Worm (Caenorhabditis elegans) whole organism, L1 larva: ENCODE results near the gene C24H11.2.

Experiments used
- aha-1 ChIP-seq: fragments of 150-350 bp; optimal IDR thresholded peaks from 2 replicates; lab custom pipeline; 2014; ENCODE audit warnings: missing biosample characterization, missing genetic modification characterization
- ama-1 ChIP-seq: fragments of 150-350 bp; optimal IDR thresholded peaks from 2 replicates; lab custom pipeline; 2014
- hlh-17 ChIP-seq: fragments of 200-800 bp; sonication (Bioruptor generic); optimal IDR thresholded peaks from 2 replicates; lab custom pipeline; 2018; ENCODE audit warnings: missing genetic modification characterization, mild to moderate bottlenecking, missing compliant biosample characterization, moderate library complexity, borderline replicate concordance
- jun-1 ChIP-seq: fragments of 150-350 bp; optimal IDR thresholded peaks from 2 replicates; lab custom pipeline; 2014; ENCODE audit warnings: missing biosample characterization, missing genetic modification reagents, missing genetic modification characterization
- nhr-77 ChIP-seq: fragments of 150-350 bp; optimal IDR thresholded peaks from 2 replicates; lab custom pipeline; 2014; ENCODE audit warnings: missing biosample characterization, missing genetic modification characterization
- nhr-84 ChIP-seq: sonication (generic microtip); optimal IDR thresholded peaks from 2 replicates; lab custom pipeline; 2017; ENCODE audit warnings: missing biosample characterization, missing genetic modification characterization
- pax-3 ChIP-seq: fragments of 200-800 bp; sonication (Bioruptor generic); optimal IDR thresholded peaks from 2 replicates; lab custom pipeline; 2018; ENCODE audit warnings: mild to moderate bottlenecking, missing genetic modification characterization, moderate library complexity, missing compliant biosample characterization
- snpc-4 ChIP-seq: fragments of 150-350 bp; optimal IDR thresholded peaks from 2 replicates; lab custom pipeline; 2014; ENCODE audit warnings: missing biosample characterization, missing genetic modification characterization
- sox-4 ChIP-seq: sonication (generic microtip); optimal IDR thresholded peaks from 2 replicates; lab custom pipeline; 2016; ENCODE audit warnings: missing genetic modification characterization, missing compliant biosample characterization
- sup-37 ChIP-seq: fragments of 200-800 bp; sonication (Bioruptor generic); optimal IDR thresholded peaks from 2 replicates; lab custom pipeline; 2018; ENCODE audit warnings: mild to moderate bottlenecking, missing genetic modification characterization, missing compliant biosample characterization
- tlp-1 ChIP-seq: fragments of 150-350 bp; optimal IDR thresholded peaks from 2 replicates; lab custom pipeline; 2014; ENCODE audit warnings: missing biosample characterization, missing genetic modification characterization
- unc-62 ChIP-seq: fragments of 150-350 bp; optimal IDR thresholded peaks from 2 replicates; lab custom pipeline; 2014; ENCODE audit warnings: missing biosample characterization, missing genetic modification reagents, missing genetic modification characterization

DNA sequence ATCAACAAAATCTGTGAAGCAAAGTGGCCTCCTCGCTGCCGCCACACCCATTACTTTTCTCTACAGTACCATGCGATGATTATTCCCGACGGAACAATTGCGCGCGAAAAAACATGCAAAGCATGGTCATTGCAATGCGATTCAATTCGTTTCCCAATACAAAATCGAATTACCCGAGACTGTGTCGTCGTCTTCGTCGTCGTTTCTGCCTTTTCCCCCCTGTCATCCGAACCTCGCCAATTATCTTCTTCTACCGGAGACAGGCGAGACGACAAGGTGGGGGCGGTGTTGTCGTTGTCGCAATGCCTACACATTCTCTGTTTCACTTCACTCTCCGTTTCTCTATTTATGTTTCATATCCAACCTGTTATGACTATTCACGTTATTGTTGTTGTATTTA, 19.7 kb upstream of the C24H11.2 start:
- no peak for TF ChIP-seq unc-62 (GFP tag; lab: Kevin White, UChicago)
- no peak for TF ChIP-seq hlh-17 (GFP tag; lab: Kevin White, UChicago)
- peak; percentile 31 for TF ChIP-seq snpc-4
- TF ChIP-seq sox-4 (tag; lab: Kevin White, UChicago): no peak
- TF ChIP-seq nhr-77 (tag; lab: Kevin White, UChicago): no peak
- no peak for TF ChIP-seq sup-37 (GFP tag; lab: Kevin White, UChicago)
- TF ChIP-seq tlp-1: no peak
- no peak for TF ChIP-seq jun-1 (tag; lab: Kevin White, UChicago)
- TF ChIP-seq aha-1 (tag; lab: Kevin White, UChicago): no peak
- TF ChIP-seq ama-1: no peak
- no peak for TF ChIP-seq pax-3
- TF ChIP-seq nhr-84: no peak
